Worm (Caenorhabditis elegans) whole organism, midembryonic: Measurements from ENCODE around the gene srh-19.
"Not testable (repeated sequence)": the region's sequence is repeated elsewhere in the genome, so short reads cannot be mapped to it uniquely, and the experiment has no call there.

Experiments
- T22C8.4 ChIP-seq: fragments of 200-800 bp; sonication (Bioruptor generic); IDR thresholded peaks from 2 replicates; pipeline ENCODE4 v1.3.6; 2022; ENCODE audit warnings: missing genetic modification characterization, missing compliant biosample characterization
- cog-1 ChIP-seq: sonication (generic microtip); optimal IDR thresholded peaks from 2 replicates; lab custom pipeline; 2016; ENCODE audit warnings: missing genetic modification characterization, missing compliant biosample characterization
- flt-1 ChIP-seq: fragments of 200-800 bp; sonication (Bioruptor generic); IDR thresholded peaks from 2 replicates; pipeline ENCODE4 v1.3.6; 2022; ENCODE audit warnings: missing genetic modification characterization, missing compliant biosample characterization
- klf-2 ChIP-seq: fragments of 200-800 bp; sonication (Bioruptor generic); conservative IDR thresholded peaks from 2 replicates; pipeline ENCODE4 v1.3.6; 2022; ENCODE audit warnings: missing genetic modification reagents, missing genetic modification characterization, missing compliant biosample characterization
- med-1 ChIP-seq: sonication (generic microtip); optimal IDR thresholded peaks from 2 replicates; lab custom pipeline; 2017; ENCODE audit warnings: missing genetic modification characterization, mild to moderate bottlenecking, missing compliant biosample characterization, antibody characterized with exemption, missing genetic modification reagents; ENCODE audit not compliant: insufficient read depth
- ref-1 ChIP-seq: fragments of 200-800 bp; sonication (Bioruptor generic); conservative IDR thresholded peaks from 2 replicates; pipeline ENCODE4 v1.3.6; 2022; ENCODE audit warnings: missing genetic modification reagents, missing genetic modification characterization, missing compliant biosample characterization
- tab-1 ChIP-seq: fragments of 200-800 bp; sonication (Bioruptor generic); IDR thresholded peaks from 2 replicates; pipeline ENCODE4 v1.3.6; 2022; ENCODE audit warnings: missing genetic modification characterization, missing compliant biosample characterization
- ztf-23 ChIP-seq: fragments of 200-800 bp; sonication (Bioruptor generic); IDR thresholded peaks from 2 replicates; pipeline ENCODE4 v1.3.6; 2022; ENCODE audit warnings: missing genetic modification reagents, missing genetic modification characterization, missing compliant biosample characterization
- ztf-29 ChIP-seq: fragments of 200-800 bp; sonication (Bioruptor generic); IDR thresholded peaks from 2 replicates; pipeline ENCODE4 v1.3.6; 2022; ENCODE audit warnings: missing genetic modification reagents, missing genetic modification characterization, missing compliant biosample characterization

srh-19 gene

ce11 chrX:1384538-1384937, 28.4 kb upstream of the srh-19 start, which contains the start of gene F56C3.8:
Gene F56C3.8, minus strand, starts transcription at chrX:1384638.
- TF ChIP-seq klf-2 (GFP tag; lab: Robert Waterston, UW) (no peak), ztf-23 (no peak), med-1 (GFP tag; lab: Kevin White, UChicago) (no peak), ref-1 (GFP tag; lab: Robert Waterston, UW) (no peak), T22C8.4 (GFP tag; lab: Robert Waterston, UW) (no peak), tab-1 (GFP tag; lab: Robert Waterston, UW) (no peak), cog-1 (tag; lab: Kevin White, UChicago) (no peak)

- no peak for TF ChIP-seq ztf-23
- no peak for TF ChIP-seq ref-1 (GFP tag; lab: Robert Waterston, UW)
- TF ChIP-seq med-1 (GFP tag; lab: Kevin White, UChicago): no peak
- no peak for TF ChIP-seq tab-1 (GFP tag; lab: Robert Waterston, UW)
- TF ChIP-seq klf-2 (GFP tag; lab: Robert Waterston, UW): no peak
- TF ChIP-seq T22C8.4 (GFP tag; lab: Robert Waterston, UW): no peak
- no peak for TF ChIP-seq cog-1 (tag; lab: Kevin White, UChicago)
- no peak for TF ChIP-seq ztf-29 (GFP tag; lab: Robert Waterston, UW)
- no peak for TF ChIP-seq flt-1 (GFP tag; lab: Robert Waterston, UW)
These were observed 26.0 kb upstream of the srh-19 start, which contains the start of gene F56C3.1 for ce11 chrX:1386893-1387367. Gene F56C3.1, plus strand, starts transcription at chrX:1387317.

- TF ChIP-seq klf-2 (GFP tag; lab: Robert Waterston, UW) (no peak), ztf-23 (no peak), cog-1 (tag; lab: Kevin White, UChicago) (peak; percentile 40), flt-1 (GFP tag; lab: Robert Waterston, UW) (no peak)
These were observed 23.5 kb upstream of the srh-19 start for ce11 chrX:1389382-1389983.

- TF ChIP-seq tab-1 (GFP tag; lab: Robert Waterston, UW): no peak
- no peak for TF ChIP-seq ztf-29 (GFP tag; lab: Robert Waterston, UW)
- TF ChIP-seq klf-2 (GFP tag; lab: Robert Waterston, UW): no peak
- TF ChIP-seq cog-1 (tag; lab: Kevin White, UChicago): no peak
- TF ChIP-seq flt-1 (GFP tag; lab: Robert Waterston, UW): no peak
- no peak for TF ChIP-seq med-1 (GFP tag; lab: Kevin White, UChicago)
- no peak for TF ChIP-seq ref-1 (GFP tag; lab: Robert Waterston, UW)
- TF ChIP-seq ztf-23: no peak
- no peak for TF ChIP-seq T22C8.4 (GFP tag; lab: Robert Waterston, UW)
These were observed 19.1 kb upstream of the srh-19 start, which contains the start of gene F56C3.9 for ce11 chrX:1393891-1394290. Gene F56C3.9, minus strand, starts transcription at chrX:1393991.

- TF ChIP-seq cog-1 (tag; lab: Kevin White, UChicago): no peak
- TF ChIP-seq med-1 (GFP tag; lab: Kevin White, UChicago): no peak
- TF ChIP-seq flt-1 (GFP tag; lab: Robert Waterston, UW): no peak
These were observed 18.5 kb upstream of the srh-19 start for ce11 chrX:1394437-1394836.

- TF ChIP-seq ztf-29 (GFP tag; lab: Robert Waterston, UW) (no peak), klf-2 (GFP tag; lab: Robert Waterston, UW) (no peak), T22C8.4 (GFP tag; lab: Robert Waterston, UW) (no peak), cog-1 (tag; lab: Kevin White, UChicago) (no peak), tab-1 (GFP tag; lab: Robert Waterston, UW) (no peak), med-1 (GFP tag; lab: Kevin White, UChicago) (no peak), ztf-23 (no peak), flt-1 (GFP tag; lab: Robert Waterston, UW) (no peak), ref-1 (GFP tag; lab: Robert Waterston, UW) (no peak)
These were observed 17.2 kb upstream of the srh-19 start for ce11 chrX:1395793-1396192.

- no peak for TF ChIP-seq tab-1 (GFP tag; lab: Robert Waterston, UW)
- TF ChIP-seq ref-1 (GFP tag; lab: Robert Waterston, UW): no peak
- no peak for TF ChIP-seq ztf-23
- no peak for TF ChIP-seq ztf-29 (GFP tag; lab: Robert Waterston, UW)
- no peak for TF ChIP-seq klf-2 (GFP tag; lab: Robert Waterston, UW)
- no peak for TF ChIP-seq T22C8.4 (GFP tag; lab: Robert Waterston, UW)
- TF ChIP-seq flt-1 (GFP tag; lab: Robert Waterston, UW): no peak
- no peak for TF ChIP-seq cog-1 (tag; lab: Kevin White, UChicago)
- TF ChIP-seq med-1 (GFP tag; lab: Kevin White, UChicago): no peak
These were observed 15.4 kb upstream of the srh-19 start, which contains the start of gene H39E20.1 for ce11 chrX:1397516-1397915. Gene H39E20.1, minus strand, starts transcription at chrX:1397616.

- TF ChIP-seq flt-1 (GFP tag; lab: Robert Waterston, UW): no peak
- no peak for TF ChIP-seq med-1 (GFP tag; lab: Kevin White, UChicago)
- no peak for TF ChIP-seq T22C8.4 (GFP tag; lab: Robert Waterston, UW)
- TF ChIP-seq tab-1 (GFP tag; lab: Robert Waterston, UW): no peak
- no peak for TF ChIP-seq cog-1 (tag; lab: Kevin White, UChicago)
- no peak for TF ChIP-seq klf-2 (GFP tag; lab: Robert Waterston, UW)
- no peak for TF ChIP-seq ztf-29 (GFP tag; lab: Robert Waterston, UW)
- TF ChIP-seq ref-1 (GFP tag; lab: Robert Waterston, UW): no peak
- no peak for TF ChIP-seq ztf-23
These were observed 11.7 kb upstream of the srh-19 start, which contains the start of gene ZK402.5 for ce11 chrX:1401259-1401658. Gene ZK402.5, minus strand, starts transcription at chrX:1401359.

- not testable (repeated sequence) for TF ChIP-seq tab-1 (GFP tag; lab: Robert Waterston, UW); ztf-23; ref-1 (GFP tag; lab: Robert Waterston, UW)
These were observed 9.5 kb upstream of the srh-19 start, which contains the start of gene ZK402.2 for ce11 chrX:1403444-1403843. Gene ZK402.2, plus strand, starts transcription at chrX:1403744.
